Worm (Caenorhabditis elegans) whole organism, young adult: ENCODE data around the gene ugt-23.

Experiments
- B0035.1 ChIP-seq: sonication (generic microtip); optimal IDR thresholded peaks from 2 replicates; lab custom pipeline; 2016; ENCODE audit warnings: missing genetic modification characterization, mild to moderate bottlenecking, missing compliant biosample characterization, missing genotype, missing genetic modification reagents
- B0261.1 ChIP-seq: sonication (generic microtip); optimal IDR thresholded peaks from 2 replicates; lab custom pipeline; 2016; ENCODE audit warnings: mild to moderate bottlenecking, missing genetic modification characterization, moderate library complexity, missing compliant biosample characterization
- C06A6.2 ChIP-seq: fragments of 200-800 bp; sonication (Bioruptor generic); conservative IDR thresholded peaks from 2 replicates; pipeline ENCODE4 v1.3.6; 2022; ENCODE audit warnings: missing genetic modification characterization, missing compliant biosample characterization
- C17E4.6 ChIP-seq: fragments of 200-800 bp; sonication (Bioruptor generic); IDR thresholded peaks from 2 replicates; pipeline ENCODE4 v1.3.6; 2022; ENCODE audit warnings: missing genetic modification reagents, missing genetic modification characterization, missing compliant biosample characterization
- D2030.7 ChIP-seq: fragments of 200-800 bp; sonication (Bioruptor generic); IDR thresholded peaks from 2 replicates; pipeline ENCODE4 v1.3.6; 2022; ENCODE audit warnings: missing genetic modification reagents, missing genetic modification characterization, missing compliant biosample characterization
- F10E7.11 ChIP-seq: sonication (generic microtip); optimal IDR thresholded peaks from 2 replicates; lab custom pipeline; 2017; ENCODE audit warnings: mild to moderate bottlenecking, missing genetic modification characterization, moderate library complexity, missing compliant biosample characterization
- F37B4.10 ChIP-seq: fragments of 200-800 bp; sonication (Bioruptor generic); IDR thresholded peaks from 2 replicates; pipeline ENCODE4 v1.3.6; 2022; ENCODE audit warnings: missing genetic modification characterization, missing compliant biosample characterization
- F49E8.2 ChIP-seq: sonication (generic microtip); optimal IDR thresholded peaks from 3 replicates; lab custom pipeline; 2017; ENCODE audit warnings: missing genetic modification characterization, mild to moderate bottlenecking, missing compliant biosample characterization, antibody characterized with exemption, moderate library complexity; ENCODE audit not compliant: insufficient read depth
- K12H6.12 ChIP-seq: fragments of 200-800 bp; sonication (Bioruptor generic); optimal IDR thresholded peaks from 2 replicates; lab custom pipeline; 2018; ENCODE audit warnings: mild to moderate bottlenecking, missing genetic modification characterization, missing compliant biosample characterization
- T07F8.4 ChIP-seq: sonication (generic microtip); optimal IDR thresholded peaks from 2 replicates; lab custom pipeline; 2016; ENCODE audit warnings: mild to moderate bottlenecking, missing genetic modification characterization, moderate library complexity, missing compliant biosample characterization
- Y53F4B.3 ChIP-seq: fragments of 200-800 bp; sonication (Bioruptor generic); IDR thresholded peaks from 2 replicates; pipeline ENCODE4 v1.3.6; 2022; ENCODE audit warnings: missing genetic modification reagents, missing genetic modification characterization, missing compliant biosample characterization
- Y56A3A.18 ChIP-seq: fragments of 200-800 bp; sonication (Bioruptor generic); IDR thresholded peaks from 2 replicates; pipeline ENCODE4 v1.3.6; 2022; ENCODE audit warnings: missing genetic modification reagents, missing genetic modification characterization, missing compliant biosample characterization
- ZK185.1 ChIP-seq: sonication (generic microtip); optimal IDR thresholded peaks from 2 replicates; lab custom pipeline; 2016; ENCODE audit warnings: mild to moderate bottlenecking, missing genetic modification characterization, missing compliant biosample characterization; ENCODE audit not compliant: poor library complexity, severe bottlenecking
- akir-1 ChIP-seq: fragments of 200-800 bp; sonication (Bioruptor generic); optimal IDR thresholded peaks from 2 replicates; lab custom pipeline; 2018; ENCODE audit warnings: mild to moderate bottlenecking, missing genetic modification characterization, moderate library complexity, missing compliant biosample characterization
- aptf-2 ChIP-seq: fragments of 200-800 bp; sonication (Bioruptor generic); conservative IDR thresholded peaks from 2 replicates; pipeline ENCODE4 v1.3.6; 2022; ENCODE audit warnings: missing genetic modification reagents, missing genetic modification characterization, missing compliant biosample characterization
- aptf-3 ChIP-seq: fragments of 200-800 bp; sonication (Bioruptor generic); IDR thresholded peaks from 2 replicates; pipeline ENCODE4 v1.3.6; 2022; ENCODE audit warnings: missing genetic modification characterization, missing compliant biosample characterization
- attf-5 ChIP-seq: fragments of 200-800 bp; sonication (Bioruptor generic); optimal IDR thresholded peaks from 2 replicates; lab custom pipeline; 2018; ENCODE audit warnings: mild to moderate bottlenecking, missing genetic modification characterization, missing compliant biosample characterization
- ccch-3 ChIP-seq: fragments of 200-800 bp; sonication (Bioruptor generic); optimal IDR thresholded peaks from 2 replicates; lab custom pipeline; 2018; ENCODE audit warnings: mild to moderate bottlenecking, missing genetic modification characterization, missing compliant biosample characterization
- ceh-100 ChIP-seq: fragments of 200-800 bp; sonication (Bioruptor generic); IDR thresholded peaks from 2 replicates; pipeline ENCODE4 v1.3.6; 2022; ENCODE audit warnings: missing genetic modification reagents, missing genetic modification characterization, missing compliant biosample characterization
- ceh-58 ChIP-seq: fragments of 200-800 bp; sonication (Bioruptor generic); IDR thresholded peaks from 2 replicates; pipeline ENCODE4 v1.3.6; 2022; ENCODE audit warnings: missing genetic modification characterization, missing compliant biosample characterization
- ceh-79 ChIP-seq: sonication (generic microtip); optimal IDR thresholded peaks from 2 replicates; lab custom pipeline; 2017; ENCODE audit warnings: mild to moderate bottlenecking, missing genetic modification characterization, missing compliant biosample characterization
- ceh-91 ChIP-seq: fragments of 200-800 bp; sonication (Bioruptor generic); IDR thresholded peaks from 2 replicates; pipeline ENCODE4 v1.3.6; 2022; ENCODE audit warnings: missing genetic modification reagents, missing genetic modification characterization, missing compliant biosample characterization
- dox-1 ChIP-seq: fragments of 200-800 bp; sonication (Bioruptor generic); IDR thresholded peaks from 2 replicates; pipeline ENCODE4 v1.3.6; 2022; ENCODE audit warnings: missing genetic modification reagents, missing genetic modification characterization, missing compliant biosample characterization
- egrh-3 ChIP-seq: fragments of 200-800 bp; sonication (Bioruptor generic); IDR thresholded peaks from 2 replicates; pipeline ENCODE4 v1.3.6; 2022; ENCODE audit warnings: missing genetic modification reagents, missing genetic modification characterization, missing compliant biosample characterization
- him-1 ChIP-seq: sonication (generic microtip); optimal IDR thresholded peaks from 2 replicates; lab custom pipeline; 2016; ENCODE audit warnings: missing genotype, missing genetic modification reagents, missing genetic modification characterization, missing compliant biosample characterization
- hsf-1 ChIP-seq: fragments of 200-800 bp; sonication (Bioruptor generic); IDR thresholded peaks from 2 replicates; pipeline ENCODE4 v1.3.6; 2022; ENCODE audit warnings: missing genetic modification reagents, missing genetic modification characterization, missing compliant biosample characterization
- let-526 ChIP-seq: fragments of 200-800 bp; sonication (Bioruptor generic); IDR thresholded peaks from 2 replicates; pipeline ENCODE4 v1.3.6; 2022; ENCODE audit warnings: missing genetic modification reagents, missing genetic modification characterization, missing compliant biosample characterization
- lin-40 ChIP-seq: sonication (generic microtip); optimal IDR thresholded peaks from 2 replicates; lab custom pipeline; 2016; ENCODE audit warnings: missing genetic modification characterization, mild to moderate bottlenecking, missing compliant biosample characterization, missing genotype, missing genetic modification reagents
- lir-1 ChIP-seq: fragments of 200-800 bp; sonication (Bioruptor generic); conservative IDR thresholded peaks from 2 replicates; pipeline ENCODE4 v1.3.6; 2022; ENCODE audit warnings: missing genetic modification reagents, missing genetic modification characterization, missing compliant biosample characterization
- madf-10 ChIP-seq: sonication (generic microtip); optimal IDR thresholded peaks from 2 replicates; lab custom pipeline; 2016; ENCODE audit warnings: mild to moderate bottlenecking, missing genetic modification characterization, missing compliant biosample characterization
- madf-8 ChIP-seq: fragments of 200-800 bp; sonication (Bioruptor generic); conservative IDR thresholded peaks from 2 replicates; pipeline ENCODE4 v1.3.6; 2022; ENCODE audit warnings: missing genetic modification reagents, missing genetic modification characterization, missing compliant biosample characterization
- mel-28 ChIP-seq: sonication (generic microtip); optimal IDR thresholded peaks from 2 replicates; lab custom pipeline; 2016; ENCODE audit warnings: borderline replicate concordance, mild to moderate bottlenecking, missing genetic modification characterization, missing compliant biosample characterization
- mes-4 ChIP-seq: sonication (generic microtip); optimal IDR thresholded peaks from 2 replicates; lab custom pipeline; 2016; ENCODE audit warnings: missing genotype, missing genetic modification characterization, missing compliant biosample characterization
- nfyb-1 ChIP-seq: fragments of 200-800 bp; sonication (Bioruptor generic); IDR thresholded peaks from 2 replicates; pipeline ENCODE4 v1.3.6; 2022; ENCODE audit warnings: missing genetic modification reagents, missing genetic modification characterization, missing compliant biosample characterization
- rcor-1 ChIP-seq: fragments of 200-800 bp; sonication (Bioruptor generic); IDR thresholded peaks from 2 replicates; pipeline ENCODE4 v1.3.6; 2022; ENCODE audit warnings: missing genetic modification reagents, missing genetic modification characterization, missing compliant biosample characterization
- rec-8 ChIP-seq, 2 experiments: sonication (generic microtip); optimal IDR thresholded peaks; 2 replicates each; lab custom pipeline; 2016; ENCODE audit warnings: mild to moderate bottlenecking in 2 of 2, missing genetic modification characterization in 2 of 2, missing genetic modification reagents in 2 of 2, missing genotype in 2 of 2, missing biosample characterization in 1 of 2, missing compliant biosample characterization in 1 of 2, moderate library complexity in 1 of 2
- sdz-38 ChIP-seq: sonication (generic microtip); optimal IDR thresholded peaks from 2 replicates; lab custom pipeline; 2016; ENCODE audit warnings: missing genotype, missing genetic modification characterization, missing compliant biosample characterization
- snpc-3.4 ChIP-seq: sonication (generic microtip); optimal IDR thresholded peaks from 2 replicates; lab custom pipeline; 2017; ENCODE audit warnings: missing genetic modification characterization, mild to moderate bottlenecking, missing compliant biosample characterization, antibody characterized with exemption, moderate library complexity, missing genotype, missing genetic modification reagents
- snpc-4 ChIP-seq, 5 experiments: fragments of 150-350 bp in 1 of 5; sonication (generic microtip) in 4 of 5; optimal IDR thresholded peaks; 2 replicates each; lab custom pipeline; 2014 to 2018; ENCODE audit warnings: missing genetic modification characterization in 5 of 5, missing biosample characterization in 3 of 5, antibody characterized with exemption in 2 of 5, mild to moderate bottlenecking in 2 of 5, missing compliant biosample characterization in 2 of 5, missing genotype in 2 of 5, moderate library complexity in 2 of 5, missing genetic modification reagents in 1 of 5
- tbx-9 ChIP-seq: sonication (generic microtip); optimal IDR thresholded peaks from 2 replicates; lab custom pipeline; 2016; ENCODE audit warnings: borderline replicate concordance, missing genetic modification characterization, inconsistent platforms, missing compliant biosample characterization
- tlf-1 ChIP-seq: fragments of 200-800 bp; sonication (Bioruptor generic); optimal IDR thresholded peaks from 2 replicates; lab custom pipeline; 2018; ENCODE audit warnings: mild to moderate bottlenecking, missing genetic modification characterization, missing compliant biosample characterization
- unc-130 ChIP-seq: sonication (generic microtip); optimal IDR thresholded peaks from 2 replicates; lab custom pipeline; 2016; ENCODE audit warnings: missing genetic modification reagents, missing genetic modification characterization, missing compliant biosample characterization
- xnd-1 ChIP-seq: sonication (generic microtip); optimal IDR thresholded peaks from 2 replicates; lab custom pipeline; 2016; ENCODE audit warnings: missing genotype, missing genetic modification reagents, missing genetic modification characterization, missing compliant biosample characterization
- ztf-18 ChIP-seq: sonication (generic microtip); optimal IDR thresholded peaks from 2 replicates; lab custom pipeline; 2016; ENCODE audit warnings: missing genotype, mild to moderate bottlenecking, missing genetic modification characterization, missing compliant biosample characterization
- ztf-26 ChIP-seq: sonication (generic microtip); optimal IDR thresholded peaks from 2 replicates; lab custom pipeline; 2017; ENCODE audit warnings: missing genetic modification characterization, missing compliant biosample characterization
- ztf-28 ChIP-seq: fragments of 200-800 bp; sonication (Bioruptor generic); IDR thresholded peaks from 2 replicates; pipeline ENCODE4 v1.3.6; 2022; ENCODE audit warnings: missing genetic modification reagents, missing genetic modification characterization, missing compliant biosample characterization
- ztf-3 ChIP-seq: fragments of 200-800 bp; sonication (Bioruptor generic); optimal IDR thresholded peaks from 2 replicates; lab custom pipeline; 2018; ENCODE audit warnings: mild to moderate bottlenecking, missing genetic modification characterization, missing compliant biosample characterization

Gene ugt-23

DNA sequence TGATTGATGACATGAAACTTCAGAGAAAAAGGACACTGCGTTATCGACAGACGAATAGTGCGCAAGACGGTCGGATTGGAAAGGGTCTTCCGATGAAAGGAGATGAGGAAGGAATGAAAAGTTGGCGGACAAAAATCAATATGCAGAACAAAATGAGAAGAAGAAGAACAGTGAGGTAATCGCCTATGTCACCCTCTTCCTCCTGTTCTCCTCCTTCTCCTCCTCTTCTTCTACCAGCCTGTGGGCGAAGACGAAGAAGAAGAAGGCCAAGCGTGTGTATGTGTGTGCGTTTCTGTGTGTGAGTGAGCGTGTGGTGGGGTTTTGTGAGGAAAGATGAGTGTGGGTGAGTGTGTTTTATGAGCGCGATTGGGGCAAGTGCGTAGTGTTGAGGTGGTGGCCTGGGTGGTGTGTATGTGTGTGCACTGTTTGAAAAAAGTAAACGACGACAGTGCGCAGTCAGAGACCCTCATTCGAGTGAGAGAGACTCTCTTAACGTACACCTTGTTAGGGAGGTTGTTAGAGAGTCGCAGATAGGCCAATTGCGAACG lies 7.3 kb upstream of the ugt-23 start, which contains the start of gene tsp-21 (continued):
- TF ChIP-seq akir-1, result no peak
- TF ChIP-seq egrh-3 (GFP tag; lab: Robert Waterston, UW), result peak; percentile 74
- no peak for TF ChIP-seq ztf-28 (GFP tag; lab: Robert Waterston, UW)
- peak; percentile 92 for TF ChIP-seq lir-1 (GFP tag; lab: Robert Waterston, UW)
- no peak for TF ChIP-seq ceh-100 (GFP tag; lab: Robert Waterston, UW)
- TF ChIP-seq let-526 (GFP tag; lab: Robert Waterston, UW), result 0 out of 2 replicates have a peak, but pooled peaks have one; percentile 10
- peak; percentile 59; the same call in 1 of the 2 replicates for TF ChIP-seq C17E4.6 (GFP tag; lab: Robert Waterston, UW)
- TF ChIP-seq B0035.1 (tag; lab: Kevin White, UChicago), result no peak
- peak; percentile 60 for TF ChIP-seq attf-5 (GFP tag; lab: Kevin White, UChicago)
- TF ChIP-seq snpc-3.4, result no peak
- peak; percentile 53; the same call in 1 of the 2 replicates for TF ChIP-seq nfyb-1 (GFP tag; lab: Robert Waterston, UW)
- TF ChIP-seq D2030.7 (GFP tag; lab: Robert Waterston, UW), result no peak
- no peak for TF ChIP-seq ztf-3 (GFP tag; lab: Kevin White, UChicago)
- peak; percentile 88; the same call in 1 of the 2 replicates for TF ChIP-seq dox-1 (GFP tag; lab: Robert Waterston, UW)
- TF ChIP-seq ZK185.1 (tag; lab: Kevin White, UChicago), result no peak
- no peak for TF ChIP-seq F37B4.10 (GFP tag; lab: Robert Waterston, UW)
- no peak for TF ChIP-seq B0261.1 (tag; lab: Kevin White, UChicago)
- no peak for TF ChIP-seq madf-8 (GFP tag; lab: Robert Waterston, UW)
- no peak for TF ChIP-seq tbx-9 (tag; lab: Kevin White, UChicago)
- no peak for TF ChIP-seq sdz-38 (tag; lab: Kevin White, UChicago)
- TF ChIP-seq madf-10 (tag; lab: Kevin White, UChicago), result peak; percentile 50
- no peak for TF ChIP-seq xnd-1 (tag; lab: Kevin White, UChicago)
- no peak for TF ChIP-seq ccch-3 (GFP tag; lab: Kevin White, UChicago)
- TF ChIP-seq aptf-3 (GFP tag; lab: Robert Waterston, UW), result no peak
- peak; percentile 61 for TF ChIP-seq K12H6.12 (tag; lab: Kevin White, UChicago)
- TF ChIP-seq Y53F4B.3 (GFP tag; lab: Robert Waterston, UW), result no peak
- TF ChIP-seq mes-4, result no peak
- no peak for TF ChIP-seq snpc-4 (GFP tag; optimal IDR thresholded peaks at IDR 0.05; lab: Kevin White, UChicago)
- peak in 3 of 4 experiments; percentile 8 to 47 (median 40) for TF ChIP-seq snpc-4 (tag; optimal IDR thresholded peaks at IDR 0.05; lab: Kevin White, UChicago)
- TF ChIP-seq aptf-2 (GFP tag; lab: Robert Waterston, UW), result no peak
- TF ChIP-seq him-1 (tag; lab: Kevin White, UChicago), result no peak
- 0 out of 2 replicates have a peak, but pooled peaks have one; percentile 33 for TF ChIP-seq C06A6.2 (GFP tag; lab: Robert Waterston, UW)
- TF ChIP-seq ztf-26, result peak; percentile 42
- TF ChIP-seq rcor-1, result peak; percentile 31; the same call in 1 of the 2 replicates
- TF ChIP-seq mel-28, result no peak
- TF ChIP-seq hsf-1, result no peak
- no peak for TF ChIP-seq ceh-91 (GFP tag; lab: Robert Waterston, UW)
- no peak for TF ChIP-seq rec-8 (tag; optimal IDR thresholded peaks at IDR 0.05; lab: Kevin White, UChicago)
- no peak for TF ChIP-seq unc-130 (GFP tag; lab: Kevin White, UChicago)
- no peak for TF ChIP-seq ztf-18 (tag; lab: Kevin White, UChicago)
- TF ChIP-seq F10E7.11 (tag; lab: Kevin White, UChicago), result no peak
- no peak for TF ChIP-seq ceh-58 (GFP tag; lab: Robert Waterston, UW)
- 0 out of 2 replicates have a peak, but pooled peaks have one; percentile 30 for TF ChIP-seq Y56A3A.18
- no peak for TF ChIP-seq T07F8.4 (tag; lab: Kevin White, UChicago)
- TF ChIP-seq tlf-1 (GFP tag; lab: Kevin White, UChicago), result no peak
- TF ChIP-seq lin-40 (tag; lab: Kevin White, UChicago), result peak; percentile 69
- no peak for TF ChIP-seq F49E8.2 (tag; lab: Kevin White, UChicago)
- no peak for TF ChIP-seq ceh-79 (tag; lab: Kevin White, UChicago)
